Worm (Caenorhabditis elegans) whole organism, L4 larva: Measurements from ENCODE around the gene atz-1.

ENCODE experiments used
- F10B5.3 ChIP-seq: sonication (generic microtip); optimal IDR thresholded peaks from 2 replicates; lab custom pipeline; 2016; ENCODE audit warnings: mild to moderate bottlenecking, missing genetic modification characterization, missing compliant biosample characterization
- F49E8.2 ChIP-seq: sonication (generic microtip); optimal IDR thresholded peaks from 2 replicates; lab custom pipeline; 2016; ENCODE audit warnings: missing compliant biosample characterization, mild to moderate bottlenecking, missing genetic modification characterization, borderline replicate concordance
- T26A8.4 ChIP-seq: fragments of 200-800 bp; sonication (Bioruptor generic); IDR thresholded peaks from 2 replicates; pipeline ENCODE4 v1.3.6; 2022; ENCODE audit warnings: missing genetic modification characterization, missing compliant biosample characterization
- Y48G9A.11 ChIP-seq: fragments of 200-800 bp; sonication (Bioruptor generic); IDR thresholded peaks from 2 replicates; pipeline ENCODE4 v1.3.6; 2022; ENCODE audit warnings: missing genetic modification reagents, missing genetic modification characterization, missing compliant biosample characterization
- aly-2 ChIP-seq: sonication (generic microtip); optimal IDR thresholded peaks from 2 replicates; lab custom pipeline; 2018; ENCODE audit warnings: missing biosample characterization, missing genetic modification characterization
- ces-1 ChIP-seq: fragments of 150-350 bp; sonication (generic microtip); optimal IDR thresholded peaks from 4 replicates; lab custom pipeline; 2014; ENCODE audit warnings: missing biosample characterization, missing genetic modification reagents, missing genetic modification characterization
- cey-2 ChIP-seq: sonication (generic microtip); optimal IDR thresholded peaks from 3 replicates; lab custom pipeline; 2017; ENCODE audit warnings: missing genetic modification characterization, mild to moderate bottlenecking, missing compliant biosample characterization, antibody characterized with exemption, borderline replicate concordance; ENCODE audit not compliant: insufficient read depth
- ctbp-1 ChIP-seq: fragments of 200-800 bp; sonication (Bioruptor generic); IDR thresholded peaks from 2 replicates; pipeline ENCODE4 v1.3.6; 2022; ENCODE audit warnings: missing genetic modification reagents, missing genetic modification characterization, missing compliant biosample characterization
- daf-16 ChIP-seq, 3 experiments: sonication (generic microtip); optimal IDR thresholded peaks; 2 replicates each; lab custom pipeline; 2016 to 2017; ENCODE audit warnings: missing genetic modification characterization in 3 of 3, missing genetic modification reagents in 3 of 3, mild to moderate bottlenecking in 2 of 3, missing compliant biosample characterization in 2 of 3, missing biosample characterization in 1 of 3, moderate library complexity in 1 of 3
- dmd-6 ChIP-seq: fragments of 200-800 bp; sonication (Bioruptor generic); IDR thresholded peaks from 2 replicates; pipeline ENCODE4 v1.3.6; 2022; ENCODE audit warnings: missing genetic modification reagents, missing genetic modification characterization, missing compliant biosample characterization
- fos-1 ChIP-seq: fragments of 150-350 bp; optimal IDR thresholded peaks from 2 replicates; lab custom pipeline; 2014; ENCODE audit warnings: missing biosample characterization, missing genetic modification characterization
- hlh-11 ChIP-seq: fragments of 200-800 bp; sonication (Bioruptor generic); optimal IDR thresholded peaks from 2 replicates; lab custom pipeline; 2018; ENCODE audit warnings: mild to moderate bottlenecking, missing genetic modification characterization, missing compliant biosample characterization
- hlh-30 ChIP-seq: sonication (generic microtip); optimal IDR thresholded peaks from 2 replicates; lab custom pipeline; 2017; ENCODE audit warnings: antibody characterized with exemption, mild to moderate bottlenecking, missing genetic modification characterization, missing compliant biosample characterization; ENCODE audit not compliant: insufficient read depth
- lim-7 ChIP-seq: fragments of 200-800 bp; sonication (Bioruptor generic); IDR thresholded peaks from 2 replicates; pipeline ENCODE4 v1.3.6; 2022; ENCODE audit warnings: missing genetic modification characterization, missing compliant biosample characterization
- lin-13 ChIP-seq: fragments of 150-350 bp; optimal IDR thresholded peaks from 2 replicates; lab custom pipeline; 2014; ENCODE audit warnings: missing biosample characterization, missing genetic modification reagents, missing genetic modification characterization
- lin-29 ChIP-seq: fragments of 200-800 bp; sonication (Bioruptor generic); IDR thresholded peaks from 2 replicates; pipeline ENCODE4 v1.3.6; 2022; ENCODE audit warnings: missing genetic modification reagents, missing genetic modification characterization, missing compliant biosample characterization
- lin-38 ChIP-seq: fragments of 200-800 bp; sonication (Bioruptor generic); IDR thresholded peaks from 2 replicates; pipeline ENCODE4 v1.3.6; 2022; ENCODE audit warnings: missing genetic modification reagents, missing genetic modification characterization, missing compliant biosample characterization
- lin-39 ChIP-seq: fragments of 150-350 bp; optimal IDR thresholded peaks from 2 replicates; lab custom pipeline; 2014; ENCODE audit warnings: missing biosample characterization, missing genetic modification reagents, missing genetic modification characterization
- lsy-2 ChIP-seq, 2 experiments: fragments of 150-350 bp in 1 of 2; sonication (generic microtip) in 1 of 2; optimal IDR thresholded peaks; 2 replicates each; lab custom pipeline; 2014 to 2017; ENCODE audit warnings: missing biosample characterization in 2 of 2, missing genetic modification characterization in 2 of 2
- madf-9 ChIP-seq: fragments of 200-800 bp; sonication (Bioruptor generic); conservative IDR thresholded peaks from 2 replicates; pipeline ENCODE4 v1.3.6; 2022; ENCODE audit warnings: missing genetic modification reagents, missing genetic modification characterization, missing compliant biosample characterization
- mxl-2 ChIP-seq: fragments of 200-800 bp; sonication (Bioruptor generic); conservative IDR thresholded peaks from 2 replicates; pipeline ENCODE4 v1.3.6; 2022; ENCODE audit warnings: missing genetic modification reagents, missing genetic modification characterization, missing compliant biosample characterization
- nhr-111 ChIP-seq: fragments of 200-800 bp; sonication (Bioruptor generic); optimal IDR thresholded peaks from 2 replicates; lab custom pipeline; 2018; ENCODE audit warnings: mild to moderate bottlenecking, missing genetic modification characterization, missing compliant biosample characterization
- nhr-42 ChIP-seq: fragments of 200-800 bp; sonication (Bioruptor generic); IDR thresholded peaks from 2 replicates; pipeline ENCODE4 v1.3.6; 2022; ENCODE audit warnings: missing genetic modification characterization, missing compliant biosample characterization
- nhr-6 ChIP-seq: fragments of 150-350 bp; optimal IDR thresholded peaks from 2 replicates; lab custom pipeline; 2014; ENCODE audit warnings: missing biosample characterization, missing genetic modification characterization
- nhr-77 ChIP-seq: fragments of 150-350 bp; optimal IDR thresholded peaks from 2 replicates; lab custom pipeline; 2014; ENCODE audit warnings: missing biosample characterization, missing genetic modification characterization
- rbr-2 ChIP-seq: sonication (generic microtip); optimal IDR thresholded peaks from 2 replicates; lab custom pipeline; 2016; ENCODE audit warnings: missing genotype, missing genetic modification characterization, missing compliant biosample characterization
- set-16 ChIP-seq: fragments of 200-800 bp; sonication (Bioruptor generic); IDR thresholded peaks from 2 replicates; pipeline ENCODE4 v1.3.6; 2022; ENCODE audit warnings: missing genetic modification reagents, missing genetic modification characterization, missing compliant biosample characterization
- snpc-1.2 ChIP-seq: fragments of 200-800 bp; sonication (Bioruptor generic); IDR thresholded peaks from 2 replicates; pipeline ENCODE4 v1.3.6; 2022; ENCODE audit warnings: missing genetic modification reagents, missing genetic modification characterization, missing compliant biosample characterization
- snpc-4 ChIP-seq: fragments of 150-350 bp; optimal IDR thresholded peaks from 2 replicates; lab custom pipeline; 2014; ENCODE audit warnings: missing biosample characterization, missing genetic modification characterization
- spr-1 ChIP-seq: sonication (generic microtip); optimal IDR thresholded peaks from 2 replicates; lab custom pipeline; 2016; ENCODE audit warnings: mild to moderate bottlenecking, missing genetic modification characterization, missing compliant biosample characterization
- tra-1 ChIP-seq: fragments of 200-800 bp; sonication (Bioruptor generic); IDR thresholded peaks from 2 replicates; pipeline ENCODE4 v1.3.6; 2022; ENCODE audit warnings: missing genetic modification reagents, missing genetic modification characterization, missing compliant biosample characterization
- unc-130 ChIP-seq: sonication (generic microtip); optimal IDR thresholded peaks from 2 replicates; lab custom pipeline; 2016; ENCODE audit warnings: missing genetic modification reagents, missing genetic modification characterization, missing compliant biosample characterization
- unc-39 ChIP-seq: sonication (generic microtip); optimal IDR thresholded peaks from 2 replicates; lab custom pipeline; 2017; ENCODE audit warnings: missing biosample characterization, missing genetic modification characterization
- unc-62 ChIP-seq, 3 experiments: fragments of 150-350 bp in 1 of 3; sonication (generic microtip); optimal IDR thresholded peaks in 2 of 3; peaks in 1 of 3; 1 replicate in 1 of 3; 2 replicates in 2 of 3; lab custom pipeline; 2014 to 2017; ENCODE audit warnings: missing biosample characterization in 3 of 3, missing genetic modification characterization in 3 of 3, missing genetic modification reagents in 3 of 3, missing genotype in 1 of 3
- vab-7 ChIP-seq: fragments of 200-800 bp; sonication (Bioruptor generic); IDR thresholded peaks from 2 replicates; pipeline ENCODE4 v1.3.6; 2022; ENCODE audit warnings: missing genetic modification reagents, missing genetic modification characterization, missing compliant biosample characterization
- zfp-2 ChIP-seq: sonication (generic microtip); optimal IDR thresholded peaks from 2 replicates; lab custom pipeline; 2016; ENCODE audit warnings: mild to moderate bottlenecking, missing genetic modification characterization, missing compliant biosample characterization
- zfp-3 ChIP-seq: fragments of 200-800 bp; sonication (Bioruptor generic); conservative IDR thresholded peaks from 2 replicates; pipeline ENCODE4 v1.3.6; 2022; ENCODE audit warnings: missing genetic modification reagents, missing genetic modification characterization, missing compliant biosample characterization
- ztf-7 ChIP-seq: fragments of 150-350 bp; optimal IDR thresholded peaks from 2 replicates; lab custom pipeline; 2014; ENCODE audit warnings: missing biosample characterization, missing genetic modification characterization

The atz-1 gene

DNA sequence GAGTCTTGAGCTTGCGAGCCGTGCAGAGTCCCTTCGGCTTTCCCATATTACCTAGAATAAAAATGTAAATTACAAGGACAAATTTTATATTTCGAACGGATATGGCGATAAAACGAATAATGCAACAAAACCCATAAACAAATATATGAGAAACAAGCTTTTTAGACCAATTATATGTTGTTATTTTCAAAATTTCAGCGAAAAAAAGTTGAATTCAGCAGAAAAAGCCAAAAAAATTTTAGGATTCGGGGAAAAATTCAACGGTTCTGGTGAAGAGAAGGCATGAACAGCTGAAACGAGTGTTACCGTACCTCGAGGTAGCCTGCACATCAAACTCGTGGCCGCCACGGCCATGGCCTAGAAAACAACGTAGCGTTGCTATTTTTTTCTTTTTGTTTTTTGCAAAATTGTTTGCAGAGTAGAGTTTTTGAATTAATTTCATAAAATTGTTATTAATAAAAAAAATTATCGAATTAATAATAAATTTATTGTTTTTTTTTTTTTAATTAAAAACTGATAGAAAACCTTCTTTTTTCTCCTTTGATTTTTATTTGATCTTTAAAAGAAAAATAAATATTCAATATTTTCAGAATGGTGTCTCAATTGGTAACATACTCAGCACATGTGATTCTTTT lies 15.2 kb upstream of the atz-1 start, which contains the start of the genes rps-23 and dpm-3 (continued):
- peak; percentile 53 to 57 for TF ChIP-seq daf-16 (GFP tag; optimal IDR thresholded peaks at IDR 0.05; lab: Kevin White, UChicago)
- TF ChIP-seq daf-16 (tag; optimal IDR thresholded peaks at IDR 0.05; lab: Kevin White, UChicago), result peak; percentile 87
- peak; percentile 93 for TF ChIP-seq hlh-30 (tag; lab: Kevin White, UChicago)
- TF ChIP-seq aly-2, result no peak
- TF ChIP-seq rbr-2 (tag; lab: Kevin White, UChicago), result peak; percentile 90
- peak; percentile 98 for TF ChIP-seq unc-130 (GFP tag; lab: Kevin White, UChicago)
- TF ChIP-seq T26A8.4 (GFP tag; lab: Robert Waterston, UW), result peak; percentile 92
- TF ChIP-seq mxl-2 (GFP tag; lab: Robert Waterston, UW), result 0 out of 2 replicates have a peak, but pooled peaks have one; percentile 58
- TF ChIP-seq cey-2 (tag; lab: Kevin White, UChicago), result no peak
- peak; percentile 86 for TF ChIP-seq nhr-6 (tag; lab: Kevin White, UChicago)
- TF ChIP-seq lin-38 (GFP tag; lab: Robert Waterston, UW), result peak; percentile 90
- TF ChIP-seq nhr-42 (GFP tag; lab: Robert Waterston, UW), result peak; percentile 82
- peak; percentile 88 for TF ChIP-seq Y48G9A.11 (GFP tag; lab: Robert Waterston, UW)
- TF ChIP-seq lin-29 (GFP tag; lab: Robert Waterston, UW), result peak; percentile 80
- peak; percentile 61 for TF ChIP-seq spr-1 (tag; lab: Kevin White, UChicago)

DNA sequence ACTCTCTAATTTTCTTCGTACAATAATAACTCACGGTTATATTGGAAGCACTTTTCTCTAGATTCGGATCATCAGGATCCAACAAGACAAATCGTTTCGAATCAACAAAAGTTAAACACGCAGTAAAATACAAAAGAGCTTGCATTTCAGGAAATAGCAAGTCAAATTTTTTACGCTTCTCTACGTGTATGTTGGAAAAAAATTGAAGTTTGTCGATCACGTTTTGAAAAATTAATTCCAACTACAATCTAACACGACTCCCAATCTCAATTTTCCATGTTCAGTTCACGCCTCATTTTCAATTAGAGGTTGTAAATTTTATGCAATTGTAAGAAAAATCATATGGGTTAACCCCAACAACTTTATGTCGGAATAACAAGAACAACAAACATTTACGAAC lies 14.0 kb upstream of the atz-1 start, which contains the start of gene spe-45:
TSS of gene spe-45 (minus strand) at position 145 of the 400 bp plus-strand sequence.
- TF ChIP-seq unc-62 (GFP tag; optimal IDR thresholded peaks at IDR 0.05 in 1 of 2; lab: Kevin White, UChicago) (peak in 1 of 2 experiments; percentile 23), unc-62 (tag; optimal IDR thresholded peaks at IDR 0.05; lab: Kevin White, UChicago) (no peak), Y48G9A.11 (GFP tag; lab: Robert Waterston, UW) (no peak), ztf-7 (no peak), snpc-1.2 (GFP tag; lab: Robert Waterston, UW) (peak; percentile 76; the same call in 1 of the 2 replicates), vab-7 (no peak), ces-1 (GFP tag; lab: Kevin White, UChicago) (no peak), hlh-11 (no peak), lin-29 (GFP tag; lab: Robert Waterston, UW) (no peak), ctbp-1 (0 out of 2 replicates have a peak, but pooled peaks have one; percentile 9), F49E8.2 (tag; lab: Kevin White, UChicago) (peak; percentile 74), tra-1 (GFP tag; lab: Robert Waterston, UW) (0 out of 2 replicates have a peak, but pooled peaks have one; percentile 20), lin-38 (GFP tag; lab: Robert Waterston, UW) (peak; percentile 46; the same call in 1 of the 2 replicates), spr-1 (tag; lab: Kevin White, UChicago) (no peak)
- TF ChIP-seq, all 104 proteins: peak for 6

DNA sequence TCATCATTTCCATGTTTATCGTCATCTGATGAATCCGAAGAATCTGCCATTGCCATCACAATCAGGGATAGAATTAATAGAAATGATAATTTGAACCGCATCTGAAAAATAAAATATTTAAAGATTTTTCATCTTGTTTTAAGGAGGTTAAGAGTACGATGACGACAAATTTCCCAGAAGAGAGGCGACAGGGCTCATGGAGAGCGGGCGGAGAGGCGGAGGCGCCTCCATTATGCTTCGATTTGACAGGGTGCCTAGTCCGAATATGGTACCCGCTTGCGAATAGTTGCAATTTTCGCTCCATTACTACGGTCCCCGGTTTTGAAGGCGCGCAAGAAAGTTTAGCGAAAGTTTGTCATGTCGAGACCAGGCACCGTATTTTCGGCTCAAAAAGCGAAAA lies 9.1 kb upstream of the atz-1 start, which contains the start of gene F28D1.6:
TSS of gene F28D1.6 (minus strand) at position 101 of the 400 bp plus-strand sequence.
- TF ChIP-seq set-16 (0 out of 2 replicates have a peak, but pooled peaks have one; percentile 6), unc-39 (tag; lab: Kevin White, UChicago) (no peak), tra-1 (GFP tag; lab: Robert Waterston, UW) (no peak)

DNA sequence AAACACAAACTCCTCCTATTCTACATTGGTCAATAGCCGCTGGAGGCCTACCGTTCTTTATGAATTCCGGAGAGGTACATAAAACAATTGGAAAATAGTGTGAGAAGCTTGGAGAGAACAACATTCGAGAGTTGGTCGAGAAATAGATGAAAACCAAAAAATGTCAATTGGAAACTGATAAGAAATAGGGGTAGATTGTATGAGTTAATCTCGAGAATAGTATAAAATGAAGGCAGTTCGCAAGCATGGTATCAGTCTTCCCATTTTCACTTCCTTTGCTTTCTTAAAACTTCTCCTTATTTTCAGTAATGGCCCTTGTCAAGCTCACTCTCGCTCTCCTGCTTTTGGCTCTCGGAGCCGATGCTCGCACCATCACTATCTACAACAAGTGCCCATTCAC lies 6.9 kb upstream of the atz-1 start, which contains the start of gene thn-2:
TSS of gene thn-2 (plus strand) at position 307 of the 400 bp plus-strand sequence.
- no peak for TF ChIP-seq lin-13 (GFP tag; lab: Kevin White, UChicago)
- TF ChIP-seq dmd-6 (GFP tag; lab: Robert Waterston, UW), result peak; percentile 60

DNA sequence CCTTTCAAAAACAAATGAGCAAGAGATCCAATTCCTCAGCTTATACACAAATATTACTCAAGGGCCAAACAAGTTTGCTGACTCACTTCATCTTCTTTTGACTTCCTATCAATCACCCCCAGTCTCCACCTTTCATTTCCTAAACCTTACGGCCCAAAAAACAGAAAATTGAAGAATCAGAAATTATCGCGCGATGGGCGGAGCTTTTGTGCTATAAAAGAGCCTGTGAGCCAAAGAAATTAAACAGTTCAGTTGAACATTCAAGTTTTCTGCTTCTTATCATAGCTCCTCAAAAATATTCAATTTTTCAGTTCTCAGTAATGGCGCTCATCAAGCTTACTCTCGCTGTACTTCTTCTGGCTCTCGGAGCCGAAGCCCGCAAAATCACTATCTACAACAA lies 3.9 kb upstream of the atz-1 start, which contains the start of gene thn-1:
TSS of gene thn-1 (plus strand) at position 301 of the 400 bp plus-strand sequence.
- TF ChIP-seq hlh-11, result no peak
- TF ChIP-seq lim-7, result no peak
- TF ChIP-seq zfp-2 (tag; lab: Kevin White, UChicago), result no peak
- TF ChIP-seq hlh-30 (tag; lab: Kevin White, UChicago), result no peak
- no peak for TF ChIP-seq lin-39 (tag; lab: Kevin White, UChicago)
- no peak for TF ChIP-seq madf-9 (GFP tag; lab: Robert Waterston, UW)
- TF ChIP-seq nhr-111, result no peak
- TF ChIP-seq snpc-1.2 (GFP tag; lab: Robert Waterston, UW), result no peak
- no peak for TF ChIP-seq snpc-4 (tag; lab: Kevin White, UChicago)
- TF ChIP-seq fos-1, result no peak
- TF ChIP-seq nhr-77 (tag; lab: Kevin White, UChicago), result no peak
- TF ChIP-seq lsy-2 (tag; optimal IDR thresholded peaks at IDR 0.05; lab: Kevin White, UChicago), result no peak
- no peak for TF ChIP-seq zfp-3 (GFP tag; lab: Robert Waterston, UW)
- TF ChIP-seq T26A8.4 (GFP tag; lab: Robert Waterston, UW), result no peak
- TF ChIP-seq F10B5.3 (tag; lab: Kevin White, UChicago), result no peak
